Worm (Caenorhabditis elegans): ENCODE measurements around the gene C49A9.3.

DNA sequence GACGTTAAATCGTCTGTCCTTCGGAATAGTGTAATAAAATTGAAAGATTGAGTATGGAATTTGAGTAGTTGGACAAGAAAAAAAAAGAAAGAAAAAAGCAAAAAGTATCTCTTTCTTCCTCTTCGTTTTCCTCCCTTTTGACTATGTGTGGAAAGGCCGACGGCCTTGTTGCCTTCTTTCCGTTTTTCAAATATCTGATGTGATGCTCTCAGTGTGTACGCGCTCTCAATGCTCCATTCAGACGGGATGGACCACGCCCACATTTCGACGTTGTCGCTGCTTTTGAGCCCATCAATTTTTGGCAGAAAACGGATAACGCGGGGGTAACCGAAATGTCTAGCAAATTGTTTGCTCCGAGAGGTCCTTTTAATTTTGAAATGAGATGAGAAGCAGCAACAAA lies 48.9 kb upstream of the C49A9.3 start:
- no peak for TF ChIP-seq dao-5 (tag; optimal IDR thresholded peaks at IDR 0.05)
- TF ChIP-seq W03F9.2 (tag; optimal IDR thresholded peaks at IDR 0.05) = no peak
